Fruit fly (Drosophila melanogaster): ENCODE data around the gene CG18599.

CG18599 gene

dm6 chr3R:18298900-18299321 is 31.3 kb downstream of the CG18599 start, which contains the start of gene Dlc90F (continued):
- TF ChIP-seq vnd (GFP tag; IDR thresholded peaks at IDR 0.05; ENCODE audit: partially characterized antibody) (0 out of 3 replicates have a peak, but pooled peaks have one; percentile 42), CG5180 (GFP tag; optimal IDR thresholded peaks at IDR 0.05) (no peak), Mrtf (GFP tag; IDR thresholded peaks at IDR 0.05) (peak; percentile 82), CG1024 (GFP tag; IDR thresholded peaks at IDR 0.05) (peak; percentile 27), CG4854 (GFP tag; optimal IDR thresholded peaks at IDR 0.05) (peak; percentile 39), CG3163 (GFP tag; optimal IDR thresholded peaks at IDR 0.05) (peak; percentile 55), CG32532 (GFP tag; IDR thresholded peaks at IDR 0.05) (peak; percentile 84), fd96Cb (tag; optimal IDR thresholded peaks at IDR 0.05) (peak; percentile 65), eyg (GFP tag; optimal IDR thresholded peaks at IDR 0.05) (peak; percentile 78), oc (tag; optimal IDR thresholded peaks at IDR 0.05) (no peak), CG7372 (GFP tag; IDR thresholded peaks at IDR 0.05) (peak; percentile 75), CG7928 (GFP tag; optimal IDR thresholded peaks at IDR 0.05) (peak; percentile 67), pb (GFP tag; optimal IDR thresholded peaks at IDR 0.05) (peak; percentile 67), CG1832 (GFP tag; optimal IDR thresholded peaks at IDR 0.05) (no peak), CG7963 (GFP tag; IDR thresholded peaks at IDR 0.05; ENCODE audit: partially characterized antibody) (no peak), repo (GFP tag; optimal IDR thresholded peaks at IDR 0.05) (peak; percentile 49), sob (GFP tag; IDR thresholded peaks at IDR 0.05) (peak; percentile 82; the same call in 1 of the 2 replicates), Scr (GFP tag; IDR thresholded peaks at IDR 0.05; ENCODE audit: partially characterized antibody) (peak; percentile 69), chm (GFP tag; IDR thresholded peaks at IDR 0.05) (0 out of 2 replicates have a peak, but pooled peaks have one; percentile 29), B-H2 (GFP tag; optimal IDR thresholded peaks at IDR 0.05) (peak; percentile 67), CG14860 (GFP tag; IDR thresholded peaks at IDR 0.05; ENCODE audit: partially characterized antibody) (no peak), Vsx1 (GFP tag; optimal IDR thresholded peaks at IDR 0.05) (no peak), CG7357 (GFP tag; IDR thresholded peaks at IDR 0.05) (peak; percentile 100), CG42726 (GFP tag; IDR thresholded peaks at IDR 0.05; ENCODE audit: partially characterized antibody) (no peak), eve (GFP tag; optimal IDR thresholded peaks at IDR 0.05) (no peak), CG10209 (GFP tag; optimal IDR thresholded peaks at IDR 0.05) (peak; percentile 54), CG12391 (tag; optimal IDR thresholded peaks at IDR 0.05) (peak; percentile 86), Ravus (GFP tag; IDR thresholded peaks at IDR 0.05) (peak; percentile 28; the same call in 1 of the 2 replicates), al (GFP tag; IDR thresholded peaks at IDR 0.05) (peak; percentile 68), CG10147 (GFP tag; optimal IDR thresholded peaks at IDR 0.05) (peak; percentile 57), Optix (GFP tag; IDR thresholded peaks at IDR 0.05) (peak; percentile 55; the same call in 2 of the 3 replicates), CG11093 (GFP tag; IDR thresholded peaks at IDR 0.05) (peak; percentile 66; the same call in 2 of the 3 replicates), CG1792 (GFP tag; optimal IDR thresholded peaks at IDR 0.05) (peak; percentile 51), Pdp1 (GFP tag; optimal IDR thresholded peaks at IDR 0.05) (peak; percentile 78 to 81), CG9876 (GFP tag; optimal IDR thresholded peaks at IDR 0.05) (peak; percentile 82), CG17359 (tag; optimal IDR thresholded peaks at IDR 0.05) (peak; percentile 57), Opbp (GFP tag; IDR thresholded peaks at IDR 0.05; ENCODE audit: partially characterized antibody) (no peak), Xrp1 (GFP tag; IDR thresholded peaks at IDR 0.05) (peak; percentile 82), CG3838 (GFP tag; optimal IDR thresholded peaks at IDR 0.05) (peak; percentile 31), sr (GFP tag; IDR thresholded peaks at IDR 0.05) (no peak), h (optimal IDR thresholded peaks at IDR 0.05) (no peak), pros (GFP tag; optimal IDR thresholded peaks at IDR 0.05) (no peak), CG9932 (GFP tag; IDR thresholded peaks at IDR 0.05) (peak; percentile 88), CG8388 (GFP tag; optimal IDR thresholded peaks at IDR 0.05) (peak; percentile 72), CG34422 (GFP tag; IDR thresholded peaks at IDR 0.05) (peak; percentile 74), Nf-YA (GFP tag; IDR thresholded peaks at IDR 0.05) (no peak), fru (optimal IDR thresholded peaks at IDR 0.05) (no peak), bowl (GFP tag; IDR thresholded peaks at IDR 0.05) (no peak), Tbp (GFP tag; optimal IDR thresholded peaks at IDR 0.05) (peak; percentile 67), nau (GFP tag; optimal IDR thresholded peaks at IDR 0.05) (no peak), CG31441 (GFP tag; IDR thresholded peaks at IDR 0.05) (peak; percentile 75)

Measured in whole organism, embryonic.